Worm (Caenorhabditis elegans): Measurements from ENCODE around the gene nrfl-1.

Gene nrfl-1

DNA sequence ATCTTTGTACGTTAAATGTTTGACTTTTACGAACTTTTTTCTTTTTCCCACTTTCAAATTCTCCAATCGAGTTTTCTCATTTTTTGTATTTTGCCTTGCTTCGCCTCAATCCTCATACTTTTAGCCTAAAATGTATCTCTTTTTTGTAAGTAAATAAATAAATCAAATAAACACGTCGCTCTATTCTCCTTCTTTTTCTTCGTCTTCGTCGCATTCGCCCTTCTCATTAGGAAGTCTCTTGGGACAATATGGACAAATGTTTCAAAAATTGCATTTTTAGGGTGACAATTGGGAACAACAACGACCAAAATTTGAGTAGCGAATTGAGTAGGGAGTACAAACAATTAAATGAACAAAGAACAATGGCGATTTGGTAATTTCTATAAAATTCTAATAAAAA lies 26.9 kb upstream of the nrfl-1 start (continued):
- TF ChIP-seq Y116A8C.19 (tag; optimal IDR thresholded peaks at IDR 0.05; ENCODE audit: borderline replicate concordance) (no peak), zag-1 (tag; optimal IDR thresholded peaks at IDR 0.05) (peak; percentile 2), hlh-17 (GFP tag; optimal IDR thresholded peaks at IDR 0.05; ENCODE audit: borderline replicate concordance) (no peak), elt-2 (tag; optimal IDR thresholded peaks at IDR 0.05) (no peak), nhr-84 (tag; optimal IDR thresholded peaks at IDR 0.05) (no peak), aly-2 (tag; optimal IDR thresholded peaks at IDR 0.05) (no peak), fkh-8 (tag; optimal IDR thresholded peaks at IDR 0.05) (no peak), ces-1 (GFP tag; optimal IDR thresholded peaks at IDR 0.05) (peak; percentile 84), nhr-71 (tag; optimal IDR thresholded peaks at IDR 0.05) (peak; percentile 25), sptf-1 (tag; optimal IDR thresholded peaks at IDR 0.05) (no peak), snu-23 (GFP tag; optimal IDR thresholded peaks at IDR 0.05) (no peak)

DNA sequence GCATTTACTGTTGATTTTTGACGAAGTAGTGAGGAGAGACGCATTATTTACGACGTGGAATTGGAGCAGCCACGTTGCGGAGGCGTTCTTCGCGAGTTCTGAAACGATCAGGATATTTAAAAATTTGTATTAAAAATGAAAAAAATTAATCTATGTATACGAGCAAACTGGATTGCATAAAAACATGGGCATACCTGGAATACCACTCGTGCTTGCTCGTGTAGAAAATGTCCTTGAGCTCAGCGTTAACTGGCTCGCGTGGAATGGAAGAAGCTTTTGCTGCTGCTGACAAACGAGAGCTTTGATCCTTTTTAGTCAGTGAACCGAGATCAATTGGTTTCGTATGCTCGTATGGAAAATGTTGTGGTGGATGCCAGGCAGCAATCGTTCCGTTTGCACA lies 25.0 kb upstream of the nrfl-1 start, which contains the start of gene lpl-1:
TSS of gene lpl-1 (minus strand) at position 101 of the 400 bp plus-strand sequence.
- no peak for TF ChIP-seq efl-3 (GFP tag; optimal IDR thresholded peaks at IDR 0.05)
- no peak for TF ChIP-seq nhr-85 (tag)
- TF ChIP-seq sup-37 (GFP tag; optimal IDR thresholded peaks at IDR 0.05): no peak
- no peak for TF ChIP-seq nhr-47 (tag; optimal IDR thresholded peaks at IDR 0.05)
- no peak for TF ChIP-seq unc-30 (tag; optimal IDR thresholded peaks at IDR 0.05)
- TF ChIP-seq dsc-1 (tag; optimal IDR thresholded peaks at IDR 0.05): no peak
- no peak for TF ChIP-seq unc-130 (tag; optimal IDR thresholded peaks at IDR 0.05)
- no peak for TF ChIP-seq isw-1 (GFP tag; IDR thresholded peaks at IDR 0.05)
- TF ChIP-seq unc-86 (tag; optimal IDR thresholded peaks at IDR 0.05): no peak
- TF ChIP-seq ama-1 (optimal IDR thresholded peaks at IDR 0.05): no peak
- no peak for TF ChIP-seq lsy-2 (tag; optimal IDR thresholded peaks at IDR 0.05)
- no peak for TF ChIP-seq pax-3 (tag; optimal IDR thresholded peaks at IDR 0.05)
- TF ChIP-seq alr-1 (tag; optimal IDR thresholded peaks at IDR 0.05; ENCODE audit: borderline replicate concordance): no peak
- TF ChIP-seq ceh-90 (tag; optimal IDR thresholded peaks at IDR 0.05): no peak
- TF ChIP-seq ceh-88 (GFP tag; IDR thresholded peaks at IDR 0.05): no peak
- no peak for TF ChIP-seq unc-98 (GFP tag; IDR thresholded peaks at IDR 0.05)

DNA sequence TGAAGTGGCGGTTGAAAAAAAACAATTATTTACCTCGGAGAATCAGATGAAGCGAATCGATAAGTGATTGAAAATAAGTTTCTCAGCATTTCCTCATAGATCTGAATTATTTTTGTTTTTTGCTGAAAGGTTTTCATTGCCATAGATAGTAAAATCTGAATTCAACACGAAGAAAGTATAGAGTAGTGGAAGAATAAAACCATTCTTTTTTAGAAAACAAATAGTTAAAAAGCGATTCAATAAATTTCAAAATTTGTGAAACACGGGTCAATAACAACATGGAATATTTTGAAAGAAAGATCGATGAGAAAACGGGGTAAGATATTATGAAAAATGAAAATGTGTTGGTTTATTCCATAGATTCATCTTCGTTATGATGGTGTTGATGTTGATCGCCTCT lies 24.5 kb upstream of the nrfl-1 start, which contains the start of gene mrpl-42:
TSS of gene mrpl-42 (minus strand) at position 101 of the 400 bp plus-strand sequence.
- TF ChIP-seq zip-4 (GFP tag; optimal IDR thresholded peaks at IDR 0.05): no peak
- no peak for TF ChIP-seq tbx-2 (tag; optimal IDR thresholded peaks at IDR 0.05)
- TF ChIP-seq pag-3 (tag; optimal IDR thresholded peaks at IDR 0.05; ENCODE audit: borderline replicate concordance, insufficient read depth): no peak
- TF ChIP-seq egl-27 (tag; optimal IDR thresholded peaks at IDR 0.05): no peak
- TF ChIP-seq ztf-4 (tag; optimal IDR thresholded peaks at IDR 0.05): no peak

DNA sequence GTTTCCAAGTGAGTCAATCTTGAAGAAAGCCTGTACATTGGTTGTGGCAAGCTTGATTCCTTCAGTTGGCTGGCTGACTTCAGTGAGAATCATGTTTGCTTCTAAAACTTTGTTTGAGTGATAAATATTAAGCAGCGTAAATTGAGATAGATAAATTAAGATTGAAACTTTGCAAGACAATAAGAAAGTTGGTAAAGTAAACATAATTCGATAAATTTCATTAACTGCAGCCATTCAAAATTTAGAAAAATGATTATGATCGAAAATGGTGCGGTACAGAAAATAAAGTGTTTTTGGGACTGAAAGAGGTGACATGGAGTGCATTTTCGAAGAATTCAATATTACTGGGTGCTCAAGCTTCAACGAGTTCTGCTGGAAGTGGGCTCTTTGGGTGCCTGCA lies 23.3 kb upstream of the nrfl-1 start, which contains the start of gene icln-1:
TSS of gene icln-1 (minus strand) at position 101 of the 400 bp plus-strand sequence.
- TF ChIP-seq vab-15 (tag; optimal IDR thresholded peaks at IDR 0.05): no peak
- TF ChIP-seq ceh-82 (tag; optimal IDR thresholded peaks at IDR 0.05): no peak
- no peak for TF ChIP-seq pag-3 (tag; optimal IDR thresholded peaks at IDR 0.05; ENCODE audit: borderline replicate concordance, insufficient read depth)
- TF ChIP-seq mdl-1 (tag; optimal IDR thresholded peaks at IDR 0.05): no peak
- TF ChIP-seq unc-98 (GFP tag; IDR thresholded peaks at IDR 0.05): no peak
- no peak for TF ChIP-seq lsy-2 (tag; optimal IDR thresholded peaks at IDR 0.05)
- TF ChIP-seq fkh-4 (tag; optimal IDR thresholded peaks at IDR 0.05; ENCODE audit: borderline replicate concordance): no peak
- no peak for TF ChIP-seq irx-1 (tag; optimal IDR thresholded peaks at IDR 0.05)
- no peak for TF ChIP-seq ceh-88 (GFP tag; IDR thresholded peaks at IDR 0.05)
